Worm (Caenorhabditis elegans) whole organism, L4/young adult: ENCODE results near the gene str-253.

Experiments used
- W03F9.2 ChIP-seq: fragments of 150-350 bp; optimal IDR thresholded peaks from 2 replicates; lab custom pipeline; 2014; ENCODE audit warnings: missing biosample characterization, missing genetic modification characterization
- dao-5 ChIP-seq: sonication (generic microtip); optimal IDR thresholded peaks from 2 replicates; lab custom pipeline; 2016; ENCODE audit warnings: missing genotype, missing genetic modification characterization, moderate library complexity, missing compliant biosample characterization
- him-1 ChIP-seq: sonication (generic microtip); optimal IDR thresholded peaks from 2 replicates; lab custom pipeline; 2016; ENCODE audit warnings: missing genotype, missing genetic modification reagents, missing genetic modification characterization, missing compliant biosample characterization

Gene str-253

DNA sequence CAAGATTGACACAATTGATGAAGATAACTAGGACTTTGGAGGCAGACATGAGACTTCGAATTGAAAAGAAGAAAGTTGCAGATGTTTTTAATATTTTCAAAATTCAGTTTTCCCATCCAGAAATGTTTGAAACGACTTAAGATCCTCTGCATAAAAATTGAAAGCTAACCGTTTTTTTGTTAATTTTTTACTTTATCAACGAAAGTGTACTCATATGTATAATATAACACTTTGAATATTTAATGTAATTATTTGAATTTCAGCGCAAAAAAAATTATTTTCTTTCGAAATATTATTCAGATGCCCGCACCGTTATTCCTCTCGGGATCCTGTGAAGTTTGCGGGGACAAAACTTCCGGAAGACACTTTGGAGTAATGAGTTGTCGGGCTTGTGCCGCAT is 27.5 kb downstream of the str-253 start, which contains the start of gene nhr-18:
TSS of gene nhr-18 (plus strand) at position 301 of the 400 bp plus-strand sequence.
- TF ChIP-seq W03F9.2 (tag; lab: Kevin White, UChicago) (no peak), him-1 (no peak), dao-5 (no peak)

DNA sequence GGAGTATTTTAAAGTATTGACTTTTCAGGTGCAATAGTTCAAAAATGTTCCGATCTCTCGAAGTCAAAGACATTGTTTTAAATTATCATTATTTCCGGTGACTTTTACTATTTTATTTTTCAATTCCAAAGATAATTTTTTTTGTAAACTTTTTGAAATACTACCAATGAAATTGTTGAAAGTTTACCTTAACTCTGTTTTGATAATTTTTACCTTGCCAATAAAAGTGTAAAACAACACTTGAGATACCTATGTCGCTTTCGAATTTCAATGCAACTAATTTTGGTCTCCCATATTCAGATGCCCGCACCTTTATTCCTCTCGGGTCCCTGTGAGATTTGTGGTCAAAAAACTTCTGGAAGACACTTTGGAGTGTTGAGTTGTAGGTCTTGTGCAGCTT is 29.3 kb downstream of the str-253 start, which contains the start of gene nhr-103:
TSS of gene nhr-103 (plus strand) at position 301 of the 400 bp plus-strand sequence.
- no peak for TF ChIP-seq W03F9.2 (tag; lab: Kevin White, UChicago)
- TF ChIP-seq him-1 = no peak

ce11 chrV:2221764-2222163 is 32.6 kb downstream of the str-253 start, which contains the start of gene nhr-128:
TSS of gene nhr-128 (plus strand) at chrV:2222064.
- TF ChIP-seq W03F9.2 (tag; lab: Kevin White, UChicago) (no peak), him-1 (no peak), dao-5 (no peak)

DNA sequence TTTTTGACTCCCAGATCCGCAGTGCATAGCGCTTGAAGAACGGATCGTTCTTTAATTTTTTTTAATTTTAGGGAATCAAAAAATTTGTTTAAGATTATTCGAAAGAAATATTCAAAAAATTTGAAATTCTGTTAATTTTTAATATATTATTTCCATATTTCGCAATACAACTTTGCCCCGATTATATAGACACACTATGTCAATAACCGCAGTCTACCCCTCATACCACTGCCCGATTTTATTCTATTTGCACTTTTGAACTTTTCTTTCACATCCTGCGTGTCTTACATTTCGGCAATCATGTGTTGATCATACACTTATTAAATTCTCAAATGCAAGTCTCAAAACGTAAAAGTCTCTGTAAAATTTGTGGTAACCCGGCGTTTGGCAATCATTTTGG is 35.6 kb downstream of the str-253 start, which contains the start of gene nhr-56:
TSS of gene nhr-56 (plus strand) at position 202 of the 400 bp plus-strand sequence.
- no peak for TF ChIP-seq dao-5
- TF ChIP-seq W03F9.2 (tag; lab: Kevin White, UChicago) = no peak
- no peak for TF ChIP-seq him-1

DNA sequence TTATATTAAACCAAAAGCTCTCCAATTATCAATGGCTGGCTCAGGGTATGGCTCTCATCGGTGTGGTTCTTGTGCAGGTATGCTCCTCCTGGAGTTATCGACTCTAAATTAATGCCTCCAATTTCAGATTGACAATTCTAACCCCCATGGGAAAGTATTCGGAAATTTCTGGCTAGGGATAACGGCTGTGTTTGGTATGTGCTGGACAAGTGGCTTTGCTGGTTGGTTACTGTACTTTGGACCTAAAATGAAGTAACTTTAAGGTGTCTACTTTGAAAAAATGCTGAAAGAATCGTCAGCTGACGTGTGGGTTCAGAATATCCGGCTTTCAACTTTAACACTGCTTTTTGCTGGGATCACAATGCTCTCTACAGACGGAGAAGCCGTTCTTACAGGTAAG is 37.5 kb downstream of the str-253 start:
- TF ChIP-seq dao-5 (no peak), him-1 (no peak), W03F9.2 (tag; lab: Kevin White, UChicago) (no peak)

DNA sequence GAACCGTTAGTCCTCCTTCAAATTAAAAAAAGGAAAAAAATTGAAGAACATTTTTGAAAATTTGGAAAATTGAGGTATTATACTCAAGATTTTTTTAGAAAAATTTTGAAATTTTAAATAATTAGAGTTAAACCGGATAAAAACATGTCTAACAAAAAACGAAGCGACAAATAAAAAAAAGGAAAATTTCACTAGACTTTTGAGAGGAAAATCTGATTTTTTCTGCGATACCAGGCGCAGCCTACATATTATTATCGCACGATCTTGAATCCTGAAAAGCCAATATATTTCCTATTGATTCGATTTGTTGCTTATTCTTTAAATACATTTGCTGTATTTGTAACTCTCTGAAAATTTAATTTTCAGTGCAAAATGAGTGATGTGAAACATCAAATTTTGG is 39.1 kb downstream of the str-253 start, which contains the start of gene nstp-8:
TSS of gene nstp-8 (plus strand) at position 301 of the 400 bp plus-strand sequence.
- TF ChIP-seq W03F9.2 (tag; lab: Kevin White, UChicago) (no peak), him-1 (no peak), dao-5 (no peak)

DNA sequence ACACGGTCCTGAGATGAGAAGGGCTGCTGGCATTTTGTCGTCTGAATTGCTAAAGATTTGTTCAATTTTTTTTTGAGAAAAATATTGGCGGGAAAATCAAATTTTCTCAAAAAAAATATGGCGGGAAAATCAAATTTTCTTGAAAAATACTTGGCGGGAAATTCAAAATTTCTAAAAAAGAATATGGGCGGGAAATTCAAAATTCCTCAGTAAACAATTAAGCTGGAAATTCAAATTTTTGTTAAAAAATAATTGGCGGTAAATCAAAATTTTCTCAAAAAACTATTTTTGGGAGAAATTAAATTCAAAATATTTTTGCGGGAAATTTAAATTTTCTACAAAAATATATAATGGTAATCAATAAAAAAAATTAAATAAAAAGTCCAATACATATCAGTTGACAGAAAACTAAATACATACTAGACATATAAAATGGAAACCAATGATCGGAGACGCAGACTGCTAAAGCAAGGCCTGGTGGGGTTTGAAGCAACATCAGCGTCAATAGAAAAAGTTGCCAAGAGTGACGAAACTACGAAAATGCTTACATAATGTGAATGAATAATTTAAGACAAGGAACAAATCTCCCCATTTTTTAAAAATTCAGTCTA is 39.9 kb downstream of the str-253 start, which contains the start of gene nhr-184:
TSS of gene nhr-184 (minus strand) at position 51 of the 611 bp plus-strand sequence.
- peak; percentile 33 for TF ChIP-seq W03F9.2 (tag; lab: Kevin White, UChicago)
- TF ChIP-seq dao-5 = no peak

DNA sequence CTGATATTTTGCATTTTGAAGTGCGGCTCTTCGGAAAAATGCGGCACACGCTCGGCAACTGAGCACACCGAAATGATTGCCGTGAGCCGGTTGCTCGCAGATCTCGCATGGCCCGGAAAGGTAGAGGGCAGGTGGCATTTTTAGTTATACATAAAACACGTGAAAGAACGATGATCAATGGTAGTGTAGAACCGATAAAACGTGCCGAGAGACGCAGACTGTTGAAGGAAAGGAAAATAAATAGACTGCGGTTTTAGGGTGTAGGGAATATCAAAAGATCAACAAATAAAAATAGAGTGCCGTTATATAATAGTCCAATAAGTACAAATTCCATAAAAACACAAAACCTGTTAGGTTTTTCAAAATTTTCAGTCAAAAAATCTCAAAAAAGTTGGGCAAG is 42.5 kb downstream of the str-253 start, which contains the start of gene nhr-133:
TSS of gene nhr-133 (minus strand) at position 183 of the 400 bp plus-strand sequence.
- TF ChIP-seq dao-5 = no peak
- TF ChIP-seq him-1 = no peak
- no peak for TF ChIP-seq W03F9.2 (tag; lab: Kevin White, UChicago)

ce11 chrV:2207527-2207926 is 46.9 kb downstream of the str-253 start:
- TF ChIP-seq W03F9.2 (tag; lab: Kevin White, UChicago) = no peak

- TF ChIP-seq him-1 = no peak
- no peak for TF ChIP-seq W03F9.2 (tag; lab: Kevin White, UChicago)
- TF ChIP-seq dao-5 = no peak
Measured at ce11 chrV:2206801-2207200, 47.6 kb downstream of the str-253 start, which contains the start of gene svh-11. TSS of gene svh-11 (plus strand) at chrV:2207101.

DNA sequence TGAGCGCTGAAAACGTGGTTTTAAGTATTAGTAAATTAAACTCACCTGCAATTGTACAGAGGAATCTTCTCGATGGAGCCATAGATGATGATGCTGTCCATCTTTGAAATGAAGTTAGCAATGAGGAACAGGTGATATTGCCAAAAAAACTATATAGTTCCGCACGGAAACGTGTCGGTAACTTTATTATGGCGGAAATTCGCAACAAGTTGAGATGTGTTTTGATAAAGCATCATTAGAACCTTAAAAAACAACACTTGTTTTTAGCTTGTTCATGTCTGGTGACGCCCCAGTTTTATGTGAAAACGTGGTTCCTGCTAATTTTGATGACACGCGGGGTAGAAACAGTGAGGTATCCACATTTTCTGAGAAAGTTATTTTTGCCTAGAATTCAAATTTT is 48.2 kb downstream of the str-253 start, which contains the start of gene srt-40:
TSS of gene srt-40 (minus strand) at position 101 of the 400 bp plus-strand sequence.
- no peak for TF ChIP-seq him-1
- no peak for TF ChIP-seq W03F9.2 (tag; lab: Kevin White, UChicago)
- TF ChIP-seq dao-5 = no peak

ce11 chrV:2204080-2204479 is 50.3 kb downstream of the str-253 start, which contains the start of gene cyp-33C12:
TSS of gene cyp-33C12 (minus strand) at chrV:2204400.
- TF ChIP-seq dao-5 = no peak
- TF ChIP-seq W03F9.2 (tag; lab: Kevin White, UChicago) = no peak
- TF ChIP-seq him-1 = no peak
